Fruit fly (Drosophila melanogaster) whole organism, prepupa: ENCODE data around the gene png.
A peak's percentile ranks its signal among the peaks of the same experiment; 100 is the strongest.

Source experiments
- Blimp-1 ChIP-seq: fragments of 200-800 bp; sonication (Bioruptor generic); optimal IDR thresholded peaks from 3 replicates; lab custom pipeline; 2017; ENCODE audit warnings: missing biosample characterization, missing genetic modification characterization, mild to moderate bottlenecking, moderate library complexity, missing genetic modification reagents
- CG10631 ChIP-seq: fragments of 200-800 bp; sonication (Bioruptor generic); optimal IDR thresholded peaks from 2 replicates; lab custom pipeline; 2016; ENCODE audit warnings: missing biosample characterization, missing genetic modification characterization
- CG10669 ChIP-seq: fragments of 200-800 bp; sonication (Bioruptor generic); optimal IDR thresholded peaks from 3 replicates; lab custom pipeline; 2018; ENCODE audit warnings: missing biosample characterization, mild to moderate bottlenecking, missing genetic modification characterization, moderate library complexity
- CG11902 ChIP-seq: fragments of 200-800 bp; sonication (Bioruptor generic); optimal IDR thresholded peaks from 3 replicates; lab custom pipeline; 2016; ENCODE audit warnings: missing biosample characterization, missing genetic modification characterization
- CG15336 ChIP-seq: fragments of 200-800 bp; sonication (Bioruptor generic); IDR thresholded peaks from 2 replicates; pipeline ENCODE4 v1.3.6; 2022; ENCODE audit warnings: missing biosample characterization, missing genetic modification characterization
- CG1621 ChIP-seq: fragments of 200-800 bp; sonication (Bioruptor generic); optimal IDR thresholded peaks from 3 replicates; lab custom pipeline; 2018; ENCODE audit warnings: missing biosample characterization, mild to moderate bottlenecking, missing genetic modification characterization
- CG3032 ChIP-seq: fragments of 200-800 bp; optimal IDR thresholded peaks from 2 replicates; lab custom pipeline; 2019; ENCODE audit warnings: missing biosample characterization, mild to moderate bottlenecking, missing genetic modification characterization, moderate library complexity
- CG31627 ChIP-seq: fragments of 200-800 bp; sonication (Bioruptor generic); optimal IDR thresholded peaks from 3 replicates; lab custom pipeline; 2016; ENCODE audit warnings: missing biosample characterization, missing genetic modification characterization
- CG34406 ChIP-seq: fragments of 200-800 bp; sonication (Bioruptor generic); optimal IDR thresholded peaks from 3 replicates; lab custom pipeline; 2016; ENCODE audit warnings: missing biosample characterization, missing genetic modification characterization
- CG3919 ChIP-seq: fragments of 200-800 bp; sonication (Bioruptor generic); optimal IDR thresholded peaks from 3 replicates; lab custom pipeline; 2016; ENCODE audit warnings: missing biosample characterization, missing genetic modification characterization
- CG4318 ChIP-seq: fragments of 200-800 bp; sonication (Bioruptor generic); optimal IDR thresholded peaks from 3 replicates; lab custom pipeline; 2017; ENCODE audit warnings: missing biosample characterization, mild to moderate bottlenecking, missing genetic modification characterization
- CG6163 ChIP-seq: fragments of 200-800 bp; sonication (Bioruptor generic); IDR thresholded peaks from 3 replicates; pipeline ENCODE4 v1.3.6; 2022; ENCODE audit warnings: missing biosample characterization, missing genetic modification characterization
- CG6792 ChIP-seq: fragments of 200-800 bp; sonication (Bioruptor generic); optimal IDR thresholded peaks from 3 replicates; lab custom pipeline; 2016; ENCODE audit warnings: missing biosample characterization, missing genetic modification characterization
- CG6808 ChIP-seq: fragments of 200-800 bp; sonication (Bioruptor generic); optimal IDR thresholded peaks from 3 replicates; lab custom pipeline; 2017; ENCODE audit warnings: missing biosample characterization, missing genetic modification characterization, mild to moderate bottlenecking, moderate library complexity, missing genetic modification reagents
- CG6854 ChIP-seq: fragments of 200-800 bp; sonication (Bioruptor generic); optimal IDR thresholded peaks from 2 replicates; lab custom pipeline; 2017; ENCODE audit warnings: missing biosample characterization, mild to moderate bottlenecking, missing genetic modification characterization
- CG8632 ChIP-seq: fragments of 200-800 bp; sonication (Bioruptor generic); optimal IDR thresholded peaks from 3 replicates; lab custom pipeline; 2016; ENCODE audit warnings: missing biosample characterization, missing genetic modification characterization
- CG9139 ChIP-seq: fragments of 200-800 bp; sonication (Bioruptor generic); optimal IDR thresholded peaks from 3 replicates; lab custom pipeline; 2017; ENCODE audit warnings: missing biosample characterization, mild to moderate bottlenecking, missing genetic modification characterization
- Eip75B ChIP-seq: fragments of 200-800 bp; sonication (Bioruptor generic); optimal IDR thresholded peaks from 3 replicates; lab custom pipeline; 2016; ENCODE audit warnings: missing biosample characterization, missing genetic modification characterization
- Eip78C ChIP-seq: fragments of 200-800 bp; sonication (Bioruptor generic); peaks from one replicate; lab custom pipeline; 2016; ENCODE audit warnings: missing biosample characterization, missing genetic modification characterization
- Ets21C ChIP-seq: fragments of 200-800 bp; sonication (Bioruptor generic); optimal IDR thresholded peaks from 3 replicates; lab custom pipeline; 2016; ENCODE audit warnings: missing biosample characterization, missing genetic modification characterization
- Ets96B ChIP-seq: fragments of 200-800 bp; optimal IDR thresholded peaks from 2 replicates; lab custom pipeline; 2019; ENCODE audit warnings: missing biosample characterization, mild to moderate bottlenecking, missing genetic modification characterization, moderate library complexity
- Gug ChIP-seq: fragments of 200-800 bp; sonication (Bioruptor generic); IDR thresholded peaks from 2 replicates; pipeline ENCODE4 v1.3.6; 2022; ENCODE audit warnings: missing biosample characterization, missing genetic modification characterization
- Hr38 ChIP-seq: sonication (Bioruptor generic); optimal IDR thresholded peaks from 2 replicates; lab custom pipeline; 2016; ENCODE audit warnings: missing biosample characterization, missing genetic modification characterization
- Hr39 ChIP-seq: fragments of 200-800 bp; sonication (Bioruptor generic); optimal IDR thresholded peaks from 2 replicates; lab custom pipeline; 2016; ENCODE audit warnings: missing biosample characterization, missing genetic modification characterization
- Hr4 ChIP-seq: fragments of 200-800 bp; sonication (Bioruptor generic); optimal IDR thresholded peaks from 3 replicates; lab custom pipeline; 2016; ENCODE audit warnings: missing biosample characterization, missing genetic modification characterization
- Met ChIP-seq: fragments of 200-800 bp; sonication (Bioruptor generic); optimal IDR thresholded peaks from 3 replicates; lab custom pipeline; 2016; ENCODE audit warnings: missing biosample characterization, missing genetic modification characterization
- Smox ChIP-seq: fragments of 200-800 bp; sonication (Bioruptor generic); optimal IDR thresholded peaks from 3 replicates; lab custom pipeline; 2016; ENCODE audit warnings: missing biosample characterization, missing genetic modification characterization
- acj6 ChIP-seq: fragments of 200-800 bp; sonication (Bioruptor generic); optimal IDR thresholded peaks from 3 replicates; lab custom pipeline; 2016; ENCODE audit warnings: missing biosample characterization, missing genetic modification characterization
- cyc ChIP-seq: fragments of 200-800 bp; sonication (Bioruptor generic); optimal IDR thresholded peaks from 3 replicates; lab custom pipeline; 2016; ENCODE audit warnings: missing biosample characterization, missing genetic modification characterization
- eg ChIP-seq: fragments of 200-800 bp; sonication (Bioruptor generic); IDR thresholded peaks from 3 replicates; pipeline ENCODE4 v1.3.6; 2022; ENCODE audit warnings: missing biosample characterization, missing genetic modification characterization
- esn ChIP-seq: fragments of 200-800 bp; sonication (Bioruptor generic); optimal IDR thresholded peaks from 2 replicates; lab custom pipeline; 2016; ENCODE audit warnings: missing biosample characterization, mild to moderate bottlenecking, missing genetic modification characterization, moderate library complexity
- fd85E ChIP-seq: fragments of 200-800 bp; sonication (Bioruptor generic); optimal IDR thresholded peaks from 3 replicates; lab custom pipeline; 2016; ENCODE audit warnings: missing biosample characterization, missing genetic modification characterization
- fkh ChIP-seq: fragments of 200-800 bp; sonication (Bioruptor generic); optimal IDR thresholded peaks from 3 replicates; lab custom pipeline; 2017; ENCODE audit warnings: missing biosample characterization, mild to moderate bottlenecking, missing genetic modification characterization, moderate library complexity
- net ChIP-seq: fragments of 200-800 bp; sonication (Bioruptor generic); optimal IDR thresholded peaks from 3 replicates; lab custom pipeline; 2016; ENCODE audit warnings: missing biosample characterization, missing genetic modification characterization
- pdm3 ChIP-seq: fragments of 200-800 bp; sonication (Bioruptor generic); optimal IDR thresholded peaks from 3 replicates; lab custom pipeline; 2016; ENCODE audit warnings: missing biosample characterization, missing genetic modification characterization
- salr ChIP-seq, 2 experiments: fragments of 200-800 bp; sonication (Bioruptor generic); optimal IDR thresholded peaks; 3 replicates each; lab custom pipeline; 2016 to 2018; ENCODE audit warnings: missing biosample characterization in 2 of 2, missing genetic modification characterization in 2 of 2, mild to moderate bottlenecking in 1 of 2
- spab ChIP-seq: fragments of 200-800 bp; sonication (Bioruptor generic); optimal IDR thresholded peaks from 2 replicates; lab custom pipeline; 2017; ENCODE audit warnings: missing biosample characterization, mild to moderate bottlenecking, missing genetic modification characterization, missing genetic modification reagents
- ss ChIP-seq, 2 experiments: fragments of 200-800 bp; sonication (Bioruptor generic); optimal IDR thresholded peaks; 2 replicates in 1 of 2; 3 replicates in 1 of 2; lab custom pipeline; 2017 to 2018; ENCODE audit warnings: mild to moderate bottlenecking in 2 of 2, missing biosample characterization in 2 of 2, missing genetic modification characterization in 2 of 2, moderate library complexity in 1 of 2
- svp ChIP-seq: fragments of 200-800 bp; sonication (Bioruptor generic); peaks from one replicate; lab custom pipeline; 2016; ENCODE audit warnings: missing biosample characterization, missing genetic modification characterization
- topi ChIP-seq: fragments of 200-800 bp; sonication (Bioruptor generic); optimal IDR thresholded peaks from 3 replicates; lab custom pipeline; 2016; ENCODE audit warnings: missing biosample characterization, missing genetic modification characterization
- vri ChIP-seq: fragments of 200-800 bp; sonication (Bioruptor generic); optimal IDR thresholded peaks from 3 replicates; lab custom pipeline; 2016; ENCODE audit warnings: missing biosample characterization, mild to moderate bottlenecking, missing genetic modification characterization

png gene

dm6 chrX:1322214-1322613 lies 35.2 kb downstream of the png start, which contains the start of gene DAAM:
TSS of gene DAAM (minus strand) at chrX:1322362.
- TF ChIP-seq salr (GFP tag; optimal IDR thresholded peaks at IDR 0.05; lab: Kevin White, UChicago) = peak in 1 of 2 experiments; percentile 18
- TF ChIP-seq CG6854 (GFP tag; lab: Kevin White, UChicago) = peak; percentile 1
- TF ChIP-seq eg (GFP tag; lab: Robert Waterston, UW) = peak; percentile 42; the same call in 1 of the 3 replicates
- 0 out of 3 replicates have a peak, but pooled peaks have one; percentile 36 for TF ChIP-seq CG6163 (GFP tag; lab: Robert Waterston, UW)
- TF ChIP-seq Hr4 (GFP tag; lab: Kevin White, UChicago) = no peak
- TF ChIP-seq CG31627 (GFP tag; lab: Kevin White, UChicago) = peak; percentile 23
- TF ChIP-seq Eip78C (GFP tag; lab: Kevin White, UChicago) = peak; percentile 64
- TF ChIP-seq CG6808 (GFP tag; lab: Kevin White, UChicago) = peak; percentile 9
- no peak for TF ChIP-seq acj6 (GFP tag; lab: Kevin White, UChicago)
- peak; percentile 3 for TF ChIP-seq CG3919 (GFP tag; lab: Kevin White, UChicago)
- peak; percentile 23 for TF ChIP-seq Hr39 (GFP tag; lab: Kevin White, UChicago)
- peak; percentile 7 for TF ChIP-seq Smox (GFP tag; lab: Kevin White, UChicago)
- TF ChIP-seq Gug (GFP tag; lab: Robert Waterston, UW) = 0 out of 2 replicates have a peak, but pooled peaks have one; percentile 10
- TF ChIP-seq CG11902 = no peak
- TF ChIP-seq, all 60 proteins: peak for 11

dm6 chrX:1321664-1322063 lies 35.7 kb downstream of the png start:
- TF ChIP-seq CG10669 (GFP tag; lab: Kevin White, UChicago) (no peak), Blimp-1 (GFP tag; lab: Kevin White, UChicago) (no peak), Hr4 (GFP tag; lab: Kevin White, UChicago) (no peak), esn (no peak), CG15336 (GFP tag; lab: Robert Waterston, UW) (no peak), CG1621 (tag; lab: Kevin White, UChicago) (no peak), Ets21C (no peak), topi (GFP tag; lab: Kevin White, UChicago) (no peak), CG3919 (GFP tag; lab: Kevin White, UChicago) (no peak)

dm6 chrX:1321043-1321442 lies 36.4 kb downstream of the png start:
- TF ChIP-seq CG6854 (GFP tag; lab: Kevin White, UChicago) = no peak
- TF ChIP-seq CG8632 (GFP tag; lab: Kevin White, UChicago) = no peak
- TF ChIP-seq CG31627 (GFP tag; lab: Kevin White, UChicago) = no peak
- no peak for TF ChIP-seq CG3032 (tag; lab: Kevin White, UChicago)
- no peak for TF ChIP-seq spab (GFP tag; lab: Kevin White, UChicago)
- TF ChIP-seq CG4318 (GFP tag; lab: Kevin White, UChicago) = no peak
- TF ChIP-seq fkh (GFP tag; lab: Kevin White, UChicago) = no peak
- no peak for TF ChIP-seq Eip75B (GFP tag; lab: Kevin White, UChicago)
- TF ChIP-seq svp (GFP tag; lab: Kevin White, UChicago) = no peak
- TF ChIP-seq Hr38 (GFP tag; lab: Kevin White, UChicago) = no peak

- peak; percentile 81 for TF ChIP-seq CG6854 (GFP tag; lab: Kevin White, UChicago)
- TF ChIP-seq Ets96B (tag; lab: Kevin White, UChicago) = no peak
- peak; percentile 64 for TF ChIP-seq CG31627 (GFP tag; lab: Kevin White, UChicago)
- peak; percentile 35 for TF ChIP-seq CG6792 (GFP tag; lab: Kevin White, UChicago)
- peak; percentile 49 for TF ChIP-seq vri
- TF ChIP-seq ss (GFP tag; optimal IDR thresholded peaks at IDR 0.05; lab: Kevin White, UChicago) = peak in 1 of 2 experiments; percentile 1
- no peak for TF ChIP-seq CG10631 (GFP tag; lab: Kevin White, UChicago)
- peak; percentile 65 for TF ChIP-seq cyc (GFP tag; lab: Kevin White, UChicago)
- TF ChIP-seq fd85E = no peak
- TF ChIP-seq CG9139 (GFP tag; lab: Kevin White, UChicago) = no peak
- peak; percentile 71 for TF ChIP-seq Hr39 (GFP tag; lab: Kevin White, UChicago)
- TF ChIP-seq topi (GFP tag; lab: Kevin White, UChicago) = peak; percentile 70
- no peak for TF ChIP-seq net
- no peak for TF ChIP-seq CG10669 (GFP tag; lab: Kevin White, UChicago)
- TF ChIP-seq Ets21C = peak; percentile 49
- peak; percentile 69 for TF ChIP-seq Smox (GFP tag; lab: Kevin White, UChicago)
- no peak for TF ChIP-seq fkh (GFP tag; lab: Kevin White, UChicago)
- peak; percentile 38 for TF ChIP-seq Eip75B (GFP tag; lab: Kevin White, UChicago)
- TF ChIP-seq CG3919 (GFP tag; lab: Kevin White, UChicago) = peak; percentile 14
- no peak for TF ChIP-seq spab (GFP tag; lab: Kevin White, UChicago)
- TF ChIP-seq esn = peak; percentile 67
- TF ChIP-seq pdm3 (GFP tag; lab: Kevin White, UChicago) = no peak
- TF ChIP-seq Met = peak; percentile 70
- peak; percentile 4 for TF ChIP-seq CG34406
These were observed 37.0 kb downstream of the png start for dm6 chrX:1320144-1320981.
